Worm (Caenorhabditis elegans) whole organism, L2 larva: Measurements from ENCODE around the gene nphp-4.
A peak's percentile ranks its signal among the peaks of the same experiment; 100 is the strongest.

Experiments
- C34F6.9 ChIP-seq: fragments of 150-350 bp; optimal IDR thresholded peaks from 2 replicates; lab custom pipeline; 2014; ENCODE audit warnings: missing biosample characterization, missing genetic modification characterization
- F13H6.1 ChIP-seq: sonication (generic microtip); optimal IDR thresholded peaks from 2 replicates; lab custom pipeline; 2016; ENCODE audit warnings: missing genetic modification characterization, missing compliant biosample characterization
- Y55F3AM.14 ChIP-seq: fragments of 200-800 bp; sonication (Bioruptor generic); optimal IDR thresholded peaks from 2 replicates; lab custom pipeline; 2018; ENCODE audit warnings: mild to moderate bottlenecking, missing genetic modification characterization, missing compliant biosample characterization
- alr-1 ChIP-seq: fragments of 150-350 bp; optimal IDR thresholded peaks from 2 replicates; lab custom pipeline; 2014; ENCODE audit warnings: missing biosample characterization, missing genetic modification characterization
- aly-2 ChIP-seq: fragments of 150-350 bp; optimal IDR thresholded peaks from 2 replicates; lab custom pipeline; 2014; ENCODE audit warnings: missing biosample characterization, missing genetic modification characterization
- ama-1 ChIP-seq: fragments of 150-350 bp; optimal IDR thresholded peaks from 2 replicates; lab custom pipeline; 2018; ENCODE audit warnings: inconsistent platforms
- ceh-82 ChIP-seq: fragments of 150-350 bp; optimal IDR thresholded peaks from 2 replicates; lab custom pipeline; 2014; ENCODE audit warnings: missing biosample characterization, missing genetic modification characterization
- crh-2 ChIP-seq: sonication (generic microtip); optimal IDR thresholded peaks from 2 replicates; lab custom pipeline; 2017; ENCODE audit warnings: missing biosample characterization, missing genetic modification characterization
- dmd-4 ChIP-seq: sonication (generic microtip); optimal IDR thresholded peaks from 2 replicates; lab custom pipeline; 2017; ENCODE audit warnings: missing biosample characterization, missing genetic modification characterization
- fos-1 ChIP-seq: fragments of 150-350 bp; optimal IDR thresholded peaks from 2 replicates; lab custom pipeline; 2014; ENCODE audit warnings: missing biosample characterization, missing genetic modification characterization
- gmeb-1 ChIP-seq: fragments of 150-350 bp; optimal IDR thresholded peaks from 2 replicates; lab custom pipeline; 2014; ENCODE audit warnings: missing biosample characterization, missing genetic modification characterization
- lin-11 ChIP-seq: fragments of 150-350 bp; sonication (generic microtip); optimal IDR thresholded peaks from 2 replicates; lab custom pipeline; 2014; ENCODE audit warnings: missing biosample characterization, missing genetic modification characterization, inconsistent platforms, mixed read lengths
- lin-13 ChIP-seq: fragments of 150-350 bp; optimal IDR thresholded peaks from 2 replicates; lab custom pipeline; 2014; ENCODE audit warnings: missing biosample characterization, missing genetic modification reagents, missing genetic modification characterization
- lsy-2 ChIP-seq, 2 experiments: fragments of 150-350 bp in 1 of 2; sonication (generic microtip) in 1 of 2; optimal IDR thresholded peaks; 2 replicates each; lab custom pipeline; 2014 to 2017; ENCODE audit warnings: missing biosample characterization in 2 of 2, missing genetic modification characterization in 2 of 2
- mbf-1 ChIP-seq: sonication (generic microtip); optimal IDR thresholded peaks from 2 replicates; lab custom pipeline; 2017; ENCODE audit warnings: missing biosample characterization, missing genetic modification characterization
- mdl-1 ChIP-seq, 2 experiments: fragments of 150-350 bp in 1 of 2; sonication (generic microtip) in 1 of 2; optimal IDR thresholded peaks; 2 replicates each; lab custom pipeline; 2017; ENCODE audit warnings: missing biosample characterization in 2 of 2, missing genetic modification characterization in 2 of 2
- nhr-11 ChIP-seq: fragments of 150-350 bp; optimal IDR thresholded peaks from 2 replicates; lab custom pipeline; 2014; ENCODE audit warnings: missing biosample characterization, missing genetic modification characterization
- nhr-12 ChIP-seq: fragments of 150-350 bp; optimal IDR thresholded peaks from 2 replicates; lab custom pipeline; 2014; ENCODE audit warnings: missing biosample characterization, missing genetic modification characterization
- nhr-129 ChIP-seq: fragments of 150-350 bp; optimal IDR thresholded peaks from 2 replicates; lab custom pipeline; 2014; ENCODE audit warnings: missing biosample characterization, missing genetic modification characterization
- nhr-21 ChIP-seq: fragments of 150-350 bp; optimal IDR thresholded peaks from 2 replicates; lab custom pipeline; 2014; ENCODE audit warnings: missing biosample characterization, missing genetic modification characterization
- nhr-23 ChIP-seq: fragments of 150-350 bp; optimal IDR thresholded peaks from 2 replicates; lab custom pipeline; 2014; ENCODE audit warnings: missing biosample characterization, missing genetic modification reagents, missing genetic modification characterization
- nhr-25 ChIP-seq: fragments of 150-350 bp; sonication (generic microtip); optimal IDR thresholded peaks from 3 replicates; lab custom pipeline; 2014; ENCODE audit warnings: missing biosample characterization, missing genetic modification characterization
- nhr-6 ChIP-seq: fragments of 150-350 bp; optimal IDR thresholded peaks from 2 replicates; lab custom pipeline; 2014; ENCODE audit warnings: missing biosample characterization, missing genetic modification characterization
- nhr-77 ChIP-seq: fragments of 150-350 bp; optimal IDR thresholded peaks from 2 replicates; lab custom pipeline; 2014; ENCODE audit warnings: missing biosample characterization, missing genetic modification characterization
- sem-4 ChIP-seq: fragments of 150-350 bp; optimal IDR thresholded peaks from 2 replicates; lab custom pipeline; 2014; ENCODE audit warnings: missing biosample characterization, missing genetic modification reagents, missing genetic modification characterization
- skn-1 ChIP-seq: sonication (generic microtip); optimal IDR thresholded peaks from 2 replicates; lab custom pipeline; 2017; ENCODE audit warnings: missing biosample characterization, missing genetic modification characterization
- sma-3 ChIP-seq: sonication (generic microtip); optimal IDR thresholded peaks from 2 replicates; lab custom pipeline; 2016; ENCODE audit warnings: missing genetic modification reagents, missing genetic modification characterization, missing compliant biosample characterization
- sma-9 ChIP-seq, 2 experiments: fragments of 150-350 bp in 1 of 2; sonication (generic microtip) in 1 of 2; optimal IDR thresholded peaks; 2 replicates each; lab custom pipeline; 2014 to 2016; ENCODE audit warnings: missing genetic modification characterization in 2 of 2, mild to moderate bottlenecking in 1 of 2, missing biosample characterization in 1 of 2, missing compliant biosample characterization in 1 of 2, missing genetic modification reagents in 1 of 2, moderate library complexity in 1 of 2
- snpc-4 ChIP-seq: fragments of 150-350 bp; optimal IDR thresholded peaks from 2 replicates; lab custom pipeline; 2014; ENCODE audit warnings: missing biosample characterization, missing genetic modification characterization
- unc-62 ChIP-seq: fragments of 150-350 bp; optimal IDR thresholded peaks from 2 replicates; lab custom pipeline; 2014; ENCODE audit warnings: missing biosample characterization, missing genetic modification reagents, missing genetic modification characterization
- zag-1 ChIP-seq: fragments of 150-350 bp; optimal IDR thresholded peaks from 2 replicates; lab custom pipeline; 2014; ENCODE audit warnings: missing biosample characterization, missing genetic modification characterization
- ztf-4 ChIP-seq: fragments of 150-350 bp; optimal IDR thresholded peaks from 2 replicates; lab custom pipeline; 2014; ENCODE audit warnings: missing biosample characterization, missing genetic modification characterization

nphp-4 gene

DNA sequence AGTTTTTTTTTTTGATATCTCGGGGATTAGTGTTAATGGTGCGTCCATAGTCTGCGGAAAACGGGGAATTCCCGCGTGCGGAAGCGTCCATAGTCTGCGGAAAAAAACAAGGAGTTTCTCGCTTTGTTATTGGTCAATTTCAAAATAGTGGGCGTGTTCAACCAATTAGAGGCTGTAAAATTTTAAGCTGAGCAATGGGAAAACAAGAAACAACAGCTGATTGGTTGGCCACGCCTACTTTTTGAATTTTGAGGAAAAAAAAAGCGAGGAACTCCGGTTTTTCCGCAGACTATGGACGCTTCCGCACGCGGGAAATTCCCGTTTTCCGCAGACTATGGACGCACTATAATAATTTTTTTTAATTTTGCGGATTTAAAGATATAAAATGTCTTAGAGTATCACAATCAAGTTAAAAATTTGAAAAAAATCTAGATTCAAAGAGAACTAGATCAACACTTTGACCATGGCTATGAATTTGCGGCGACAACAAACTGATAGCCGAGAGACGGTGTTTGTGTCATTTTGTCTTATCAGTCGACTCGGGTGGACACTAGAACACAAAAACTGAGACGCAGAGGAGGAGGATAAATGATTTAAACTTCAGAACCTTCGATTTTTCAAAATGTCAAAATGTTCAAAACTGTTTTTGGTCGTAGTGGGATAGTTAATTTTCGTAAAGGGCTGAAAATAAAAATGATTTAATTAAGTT is 20.2 kb downstream of the nphp-4 start:
- TF ChIP-seq fos-1, result peak; percentile 54
- peak; percentile 6 for TF ChIP-seq ama-1 (lab: Kevin White, UChicago)
- TF ChIP-seq, all 48 proteins: peak for 2; not testable (repeated sequence) for 46

DNA sequence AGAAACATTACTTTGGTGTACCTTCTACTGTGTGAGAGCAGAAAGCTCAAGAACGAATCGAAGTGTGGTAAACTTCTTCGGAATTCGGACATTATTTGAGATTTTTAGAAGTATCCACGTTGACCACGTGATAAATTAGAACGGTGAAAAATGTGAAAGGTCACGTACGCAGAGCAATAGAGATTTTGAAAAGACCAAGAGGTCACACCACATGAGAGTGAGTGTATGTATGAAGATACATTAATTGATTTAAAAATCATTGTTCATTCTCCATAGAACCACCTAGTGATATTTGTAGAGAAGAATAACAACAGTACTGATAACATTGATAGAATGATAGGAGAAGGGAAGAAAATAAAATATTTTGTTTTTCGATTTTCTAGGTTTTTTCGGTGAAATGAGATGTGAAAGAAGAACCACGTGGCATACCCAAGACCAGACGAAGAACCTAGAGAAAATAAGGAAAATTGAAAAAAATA is 21.0 kb downstream of the nphp-4 start, which contains the start of gene pyc-1:
Gene pyc-1 (minus strand): TSS at position 69 of the 479 bp plus-strand sequence.
- TF ChIP-seq fos-1, result peak; percentile 32
- TF ChIP-seq sma-3 (GFP tag; lab: Kevin White, UChicago), result peak; percentile 37
- TF ChIP-seq lsy-2 (tag; optimal IDR thresholded peaks at IDR 0.05; lab: Kevin White, UChicago), result peak in 1 of 2 experiments; percentile 62
- TF ChIP-seq nhr-25, result peak; percentile 59
- TF ChIP-seq ama-1 (lab: Kevin White, UChicago), result no peak
- TF ChIP-seq snpc-4, result no peak
- peak in 1 of 2 experiments; percentile 36 for TF ChIP-seq mdl-1 (tag; optimal IDR thresholded peaks at IDR 0.05; lab: Kevin White, UChicago)
- peak; percentile 12 for TF ChIP-seq skn-1 (tag; lab: Kevin White, UChicago)
- TF ChIP-seq F13H6.1 (tag; lab: Kevin White, UChicago), result peak; percentile 33
- peak; percentile 80 for TF ChIP-seq ztf-4 (tag; lab: Kevin White, UChicago)
- peak; percentile 76 for TF ChIP-seq lin-13
- peak; percentile 45 for TF ChIP-seq nhr-6 (tag; lab: Kevin White, UChicago)
- TF ChIP-seq crh-2 (tag; lab: Kevin White, UChicago), result peak; percentile 82
- peak; percentile 25 for TF ChIP-seq nhr-21 (tag; lab: Kevin White, UChicago)
- peak; percentile 54 for TF ChIP-seq C34F6.9
- TF ChIP-seq lin-11, result no peak
- peak; percentile 85 for TF ChIP-seq nhr-129 (tag; lab: Kevin White, UChicago)
- no peak for TF ChIP-seq mbf-1
- peak; percentile 40 for TF ChIP-seq sma-9 (GFP tag; optimal IDR thresholded peaks at IDR 0.05; lab: Kevin White, UChicago)
- TF ChIP-seq sma-9 (tag; optimal IDR thresholded peaks at IDR 0.05; lab: Kevin White, UChicago), result no peak
- TF ChIP-seq gmeb-1 (tag; lab: Kevin White, UChicago), result peak; percentile 57

DNA sequence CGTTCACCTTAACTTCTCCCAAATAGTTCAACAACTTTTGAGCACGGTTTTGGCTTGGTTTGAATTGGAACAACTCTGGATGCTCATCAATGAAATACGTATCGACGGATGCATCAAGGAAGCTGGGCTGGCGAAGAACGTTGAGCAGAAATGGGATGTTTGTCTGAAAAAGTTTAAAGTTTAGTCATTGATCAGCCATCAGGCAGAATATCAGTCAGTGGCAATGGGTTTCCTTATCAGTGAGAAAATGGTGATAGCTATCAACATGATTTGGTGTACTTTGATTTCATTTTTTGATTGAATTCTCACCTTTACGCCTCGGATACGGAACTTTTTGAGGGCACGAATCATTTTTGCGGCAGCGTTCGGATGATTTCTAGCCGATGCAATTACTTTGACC is 23.0 kb downstream of the nphp-4 start:
- TF ChIP-seq lsy-2 (tag; optimal IDR thresholded peaks at IDR 0.05; lab: Kevin White, UChicago), result no peak
- peak; percentile 47 for TF ChIP-seq sma-9 (GFP tag; optimal IDR thresholded peaks at IDR 0.05; lab: Kevin White, UChicago)
- TF ChIP-seq sma-9 (tag; optimal IDR thresholded peaks at IDR 0.05; lab: Kevin White, UChicago), result no peak
- peak; percentile 53 for TF ChIP-seq ama-1 (lab: Kevin White, UChicago)
- peak; percentile 65 for TF ChIP-seq fos-1
- no peak for TF ChIP-seq sem-4 (tag; lab: Kevin White, UChicago)

DNA sequence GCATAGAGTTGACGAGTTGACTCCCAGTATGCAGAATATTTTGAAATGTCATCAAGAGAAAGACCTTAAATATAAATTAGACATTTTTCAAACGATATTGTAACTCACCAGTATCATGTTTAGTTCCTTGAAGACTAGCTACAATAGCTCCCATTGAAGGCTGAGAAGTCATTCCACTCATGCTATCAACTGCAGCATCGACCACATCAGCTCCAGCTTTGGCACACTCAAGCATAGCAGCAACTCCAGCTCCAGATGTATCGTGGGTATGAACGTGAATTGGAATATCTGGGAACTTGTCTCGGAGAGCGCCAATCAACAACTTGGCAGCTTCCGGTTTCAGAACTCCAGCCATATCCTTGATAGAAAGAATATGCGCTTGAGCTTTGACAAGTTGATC is 24.1 kb downstream of the nphp-4 start:
- no peak for TF ChIP-seq dmd-4 (tag; lab: Kevin White, UChicago)
- no peak for TF ChIP-seq nhr-12
- no peak for TF ChIP-seq aly-2 (tag; lab: Kevin White, UChicago)

DNA sequence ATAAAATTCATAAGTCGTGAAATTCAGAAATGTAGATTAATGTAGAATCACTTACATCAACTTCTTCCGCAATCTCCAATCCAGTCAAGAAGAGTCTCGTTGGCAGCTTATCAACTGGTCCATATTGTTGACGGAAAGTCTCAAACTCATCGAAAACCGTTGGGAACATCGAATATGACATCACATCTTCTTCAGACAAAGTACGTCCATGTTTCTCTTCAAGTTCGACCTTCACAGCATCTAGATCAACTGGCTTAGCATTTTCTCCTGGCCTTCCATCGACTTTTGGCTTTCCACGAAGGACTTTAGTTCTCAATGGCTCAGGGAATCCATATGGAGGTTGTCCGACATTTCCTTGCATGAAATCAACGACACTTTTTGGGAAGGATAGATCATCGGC is 24.7 kb downstream of the nphp-4 start:
- TF ChIP-seq zag-1 (no peak), dmd-4 (tag; lab: Kevin White, UChicago) (no peak), mbf-1 (no peak)
- TF ChIP-seq, all 48 proteins: peak for 0

DNA sequence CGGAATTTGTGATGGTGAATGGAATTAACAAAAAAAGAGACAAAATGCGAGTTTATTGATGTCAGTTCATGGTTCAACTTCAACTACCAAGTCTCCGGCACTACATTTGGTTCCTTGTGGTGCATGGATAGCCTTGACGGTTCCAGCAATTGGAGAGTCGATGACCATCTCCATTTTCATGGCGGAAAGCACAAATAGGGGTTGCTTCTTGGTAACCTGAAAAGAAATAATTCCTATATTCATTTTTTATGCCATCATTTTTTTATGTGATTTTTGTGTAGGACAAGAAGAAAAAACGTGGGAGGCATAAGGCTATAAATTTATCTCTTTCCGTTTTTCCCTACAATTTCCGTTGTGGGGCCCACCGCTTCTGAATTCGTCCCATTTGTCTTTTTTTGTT is 25.5 kb downstream of the nphp-4 start:
- TF ChIP-seq crh-2 (tag; lab: Kevin White, UChicago) (no peak), lin-11 (no peak), skn-1 (tag; lab: Kevin White, UChicago) (no peak), F13H6.1 (tag; lab: Kevin White, UChicago) (no peak), unc-62 (GFP tag; lab: Kevin White, UChicago) (no peak), mbf-1 (no peak), sma-9 (GFP tag; optimal IDR thresholded peaks at IDR 0.05; lab: Kevin White, UChicago) (no peak), sma-9 (tag; optimal IDR thresholded peaks at IDR 0.05; lab: Kevin White, UChicago) (no peak), nhr-11 (tag; lab: Kevin White, UChicago) (no peak), nhr-23 (no peak), ama-1 (lab: Kevin White, UChicago) (no peak), gmeb-1 (tag; lab: Kevin White, UChicago) (no peak), nhr-77 (tag; lab: Kevin White, UChicago) (no peak), ceh-82 (tag; lab: Kevin White, UChicago) (no peak), snpc-4 (no peak), alr-1 (no peak), Y55F3AM.14 (GFP tag; lab: Kevin White, UChicago) (no peak)
